Fruit fly (Drosophila melanogaster) whole organism, embryonic: ENCODE results near the gene CG14853.

Experiments
- Blimp-1 ChIP-seq: fragments of 200-800 bp; sonication (Bioruptor generic); optimal IDR thresholded peaks from 3 replicates; lab custom pipeline; 2018; ENCODE audit warnings: missing biosample characterization, missing genetic modification characterization, mild to moderate bottlenecking, moderate library complexity, missing genetic modification reagents
- CG10267 ChIP-seq: fragments of 200-800 bp; sonication (Bioruptor generic); optimal IDR thresholded peaks from 2 replicates; lab custom pipeline; 2018; ENCODE audit warnings: missing biosample characterization, mild to moderate bottlenecking, missing genetic modification characterization, moderate library complexity
- CG10321 ChIP-seq: fragments of 200-800 bp; sonication (Bioruptor generic); IDR thresholded peaks from 2 replicates; pipeline ENCODE4 v1.3.6; 2022; ENCODE audit warnings: missing biosample characterization, missing genetic modification characterization
- CG10979 ChIP-seq: fragments of 200-800 bp; sonication (Bioruptor generic); optimal IDR thresholded peaks from 2 replicates; lab custom pipeline; 2018; ENCODE audit warnings: missing biosample characterization, mild to moderate bottlenecking, missing genetic modification characterization, moderate library complexity
- CG11085 ChIP-seq: fragments of 200-800 bp; sonication (Bioruptor generic); IDR thresholded peaks from 2 replicates; pipeline ENCODE4 v1.3.6; 2022; ENCODE audit warnings: missing biosample characterization, missing genetic modification characterization
- CG12155 ChIP-seq: fragments of 200-800 bp; sonication (Bioruptor generic); optimal IDR thresholded peaks from 3 replicates; lab custom pipeline; 2016; ENCODE audit warnings: missing biosample characterization, missing genetic modification characterization
- CG12391 ChIP-seq: fragments of 200-800 bp; sonication (Bioruptor generic); optimal IDR thresholded peaks from 3 replicates; lab custom pipeline; 2018; ENCODE audit warnings: missing biosample characterization, mild to moderate bottlenecking, missing genetic modification characterization, moderate library complexity
- CG14710 ChIP-seq: fragments of 200-800 bp; sonication (Bioruptor generic); optimal IDR thresholded peaks from 3 replicates; lab custom pipeline; 2019; ENCODE audit warnings: missing biosample characterization, mild to moderate bottlenecking, missing genetic modification characterization, moderate library complexity
- CG14965 ChIP-seq: fragments of 200-800 bp; sonication (Bioruptor generic); optimal IDR thresholded peaks from 2 replicates; lab custom pipeline; 2016; ENCODE audit warnings: missing biosample characterization, missing genetic modification characterization, borderline replicate concordance
- CG1603 ChIP-seq: fragments of 200-800 bp; sonication (Bioruptor generic); optimal IDR thresholded peaks from 2 replicates; lab custom pipeline; 2019; ENCODE audit warnings: missing biosample characterization, mild to moderate bottlenecking, missing genetic modification characterization, moderate library complexity
- CG17186 ChIP-seq: fragments of 200-800 bp; sonication (Bioruptor generic); optimal IDR thresholded peaks from 3 replicates; lab custom pipeline; 2017; ENCODE audit warnings: missing biosample characterization, missing genetic modification reagents, missing genetic modification characterization
- CG17829 ChIP-seq: fragments of 200-800 bp; optimal IDR thresholded peaks from 2 replicates; lab custom pipeline; 2019; ENCODE audit warnings: missing biosample characterization, mild to moderate bottlenecking, missing genetic modification characterization, moderate library complexity
- CG18262 ChIP-seq: fragments of 200-800 bp; optimal IDR thresholded peaks from 3 replicates; lab custom pipeline; 2019; ENCODE audit warnings: missing biosample characterization, mild to moderate bottlenecking, missing genetic modification characterization, moderate library complexity
- CG2116 ChIP-seq: fragments of 200-800 bp; sonication (Bioruptor generic); optimal IDR thresholded peaks from 3 replicates; lab custom pipeline; 2018; ENCODE audit warnings: missing biosample characterization, mild to moderate bottlenecking, missing genetic modification characterization
- CG2199 ChIP-seq: fragments of 200-800 bp; sonication (Bioruptor generic); IDR thresholded peaks from 3 replicates; pipeline ENCODE4 v1.3.6; 2022; ENCODE audit warnings: missing biosample characterization, missing genetic modification characterization
- CG32772 ChIP-seq: fragments of 200-800 bp; sonication (Bioruptor generic); IDR thresholded peaks from 2 replicates; pipeline ENCODE4 v1.3.6; 2022; ENCODE audit warnings: missing biosample characterization, missing genetic modification characterization
- CG34224 ChIP-seq: fragments of 200-800 bp; sonication (Bioruptor generic); IDR thresholded peaks from 3 replicates; pipeline ENCODE4 v1.3.6; 2022; ENCODE audit warnings: missing biosample characterization, missing genetic modification characterization; ENCODE audit not compliant: partially characterized antibody
- CG34376 ChIP-seq: fragments of 200-800 bp; sonication (Bioruptor generic); optimal IDR thresholded peaks from 2 replicates; lab custom pipeline; 2018; ENCODE audit warnings: missing biosample characterization, mild to moderate bottlenecking, missing genetic modification characterization
- CG3847 ChIP-seq: fragments of 200-800 bp; sonication (Bioruptor generic); IDR thresholded peaks from 2 replicates; pipeline ENCODE4 v1.3.6; 2022; ENCODE audit warnings: missing biosample characterization, missing genetic modification characterization
- CG4617 ChIP-seq: fragments of 200-800 bp; sonication (Bioruptor generic); optimal IDR thresholded peaks from 3 replicates; lab custom pipeline; 2016; ENCODE audit warnings: missing biosample characterization, missing genetic modification characterization, borderline replicate concordance
- CG8944 ChIP-seq: fragments of 200-800 bp; sonication (Bioruptor generic); optimal IDR thresholded peaks from 3 replicates; lab custom pipeline; 2016; ENCODE audit warnings: missing biosample characterization, missing genetic modification characterization
- CG9797 ChIP-seq: fragments of 200-800 bp; sonication (Bioruptor generic); optimal IDR thresholded peaks from 3 replicates; lab custom pipeline; 2018; ENCODE audit warnings: missing biosample characterization, mild to moderate bottlenecking, missing genetic modification characterization
- CrebB ChIP-seq: fragments of 200-800 bp; sonication (Bioruptor generic); optimal IDR thresholded peaks from 3 replicates; lab custom pipeline; 2018; ENCODE audit warnings: missing biosample characterization, mild to moderate bottlenecking, missing genetic modification characterization
- E2f2 ChIP-seq: fragments of 200-800 bp; sonication (Bioruptor generic); IDR thresholded peaks from 2 replicates; pipeline ENCODE4 v1.3.6; 2022; ENCODE audit warnings: missing biosample characterization, missing genetic modification characterization
- ERR ChIP-seq: fragments of 200-800 bp; sonication (Bioruptor generic); optimal IDR thresholded peaks from 2 replicates; lab custom pipeline; 2016; ENCODE audit warnings: missing biosample characterization, missing genetic modification characterization
- Fer1 ChIP-seq: fragments of 200-800 bp; sonication (Bioruptor generic); optimal IDR thresholded peaks from 2 replicates; lab custom pipeline; 2017; ENCODE audit warnings: missing biosample characterization, mild to moderate bottlenecking, missing genetic modification characterization
- HmgZ ChIP-seq: fragments of 200-800 bp; sonication (Bioruptor generic); optimal IDR thresholded peaks from 2 replicates; lab custom pipeline; 2018; ENCODE audit warnings: missing biosample characterization, mild to moderate bottlenecking, missing genetic modification characterization
- Lhr ChIP-seq: fragments of 200-800 bp; sonication (Bioruptor generic); optimal IDR thresholded peaks from 3 replicates; lab custom pipeline; 2017; ENCODE audit warnings: mild to moderate bottlenecking, missing biosample characterization, missing genetic modification reagents, missing genetic modification characterization
- MBD-R2 ChIP-seq: fragments of 200-800 bp; sonication (Bioruptor generic); IDR thresholded peaks from 2 replicates; pipeline ENCODE4 v1.3.6; 2022; ENCODE audit warnings: missing biosample characterization, missing genetic modification characterization
- NFAT ChIP-seq: fragments of 200-800 bp; sonication (Bioruptor generic); IDR thresholded peaks from 2 replicates; pipeline ENCODE4 v1.3.6; 2022; ENCODE audit warnings: missing biosample characterization, missing genetic modification characterization
- Nf-YB ChIP-seq: fragments of 200-800 bp; sonication (Bioruptor generic); optimal IDR thresholded peaks from 3 replicates; lab custom pipeline; 2019; ENCODE audit warnings: missing biosample characterization, mild to moderate bottlenecking, missing genetic modification characterization, moderate library complexity
- TFAM ChIP-seq: fragments of 200-800 bp; sonication (Bioruptor generic); optimal IDR thresholded peaks from 2 replicates; lab custom pipeline; 2017; ENCODE audit warnings: missing biosample characterization, missing genetic modification characterization, inconsistent platforms
- bcd ChIP-seq: fragments of 200-800 bp; sonication (Bioruptor generic); optimal IDR thresholded peaks from 2 replicates; lab custom pipeline; 2017; ENCODE audit warnings: missing biosample characterization, mild to moderate bottlenecking, missing genetic modification characterization
- bigmax ChIP-seq: fragments of 200-800 bp; sonication (Bioruptor generic); optimal IDR thresholded peaks from 2 replicates; lab custom pipeline; 2018; ENCODE audit warnings: missing biosample characterization, mild to moderate bottlenecking, missing genetic modification characterization
- bsh ChIP-seq, 2 experiments: fragments of 200-800 bp; sonication (Bioruptor generic); optimal IDR thresholded peaks; 2 replicates each; lab custom pipeline; 2017 to 2018; ENCODE audit warnings: mild to moderate bottlenecking in 2 of 2, missing biosample characterization in 2 of 2, missing genetic modification characterization in 2 of 2, moderate library complexity in 1 of 2
- ci ChIP-seq: fragments of 200-800 bp; sonication (Bioruptor generic); IDR thresholded peaks from 3 replicates; pipeline ENCODE4 v1.3.6; 2022; ENCODE audit warnings: missing biosample characterization, missing genetic modification characterization
- gcm2 ChIP-seq: fragments of 200-800 bp; sonication (Bioruptor generic); optimal IDR thresholded peaks from 2 replicates; lab custom pipeline; 2016; ENCODE audit warnings: missing biosample characterization, missing genetic modification characterization
- gfzf ChIP-seq: fragments of 200-800 bp; sonication (Bioruptor generic); optimal IDR thresholded peaks from 2 replicates; lab custom pipeline; 2016; ENCODE audit warnings: missing biosample characterization, mild to moderate bottlenecking, missing genetic modification characterization, moderate library complexity
- h ChIP-seq: fragments of >200 bp; optimal IDR thresholded peaks from 2 replicates; lab custom pipeline; 2017
- ken ChIP-seq: fragments of 200-800 bp; sonication (Bioruptor generic); IDR thresholded peaks from 3 replicates; pipeline ENCODE4 v1.3.6; 2022; ENCODE audit warnings: missing biosample characterization, missing genetic modification characterization
- mirr ChIP-seq: fragments of 200-800 bp; sonication (Bioruptor generic); optimal IDR thresholded peaks from 3 replicates; lab custom pipeline; 2018; ENCODE audit warnings: missing biosample characterization, mild to moderate bottlenecking, missing genetic modification characterization
- nerfin-1 ChIP-seq: fragments of 200-800 bp; sonication (Bioruptor generic); optimal IDR thresholded peaks from 3 replicates; lab custom pipeline; 2019; ENCODE audit warnings: missing biosample characterization, mild to moderate bottlenecking, missing genetic modification characterization, moderate library complexity
- nmo ChIP-seq: fragments of 200-800 bp; sonication (Bioruptor generic); optimal IDR thresholded peaks from 2 replicates; lab custom pipeline; 2018; ENCODE audit warnings: missing biosample characterization, mild to moderate bottlenecking, missing genetic modification characterization, moderate library complexity
- onecut ChIP-seq: fragments of 200-800 bp; sonication (Bioruptor generic); IDR thresholded peaks from 2 replicates; pipeline ENCODE4 v1.3.6; 2022; ENCODE audit warnings: missing biosample characterization, missing genetic modification characterization
- pzg ChIP-seq: fragments of 200-800 bp; sonication (Bioruptor generic); optimal IDR thresholded peaks from 3 replicates; lab custom pipeline; 2018; ENCODE audit warnings: missing biosample characterization, mild to moderate bottlenecking, missing genetic modification characterization, moderate library complexity
- unc-4 ChIP-seq: fragments of 200-800 bp; sonication (Bioruptor generic); IDR thresholded peaks from 2 replicates; pipeline ENCODE4 v1.3.6; 2022; ENCODE audit warnings: missing biosample characterization, missing genetic modification characterization; ENCODE audit not compliant: partially characterized antibody
- vvl ChIP-seq: fragments of 200-800 bp; sonication (Bioruptor generic); IDR thresholded peaks from 2 replicates; pipeline ENCODE4 v1.3.6; 2022; ENCODE audit warnings: missing biosample characterization, missing genetic modification characterization

Gene CG14853

dm6 chr3R:14659354-14659804, 49.9 kb downstream of the CG14853 start, which contains the start of gene Hexim (continued):
- TF ChIP-seq CG32772 (GFP tag; lab: Robert Waterston, UW), result peak; percentile 45; the same call in 1 of the 2 replicates
- peak; percentile 1 for TF ChIP-seq CrebB (tag; lab: Kevin White, UChicago)
- peak; percentile 55 for TF ChIP-seq CG1603 (tag; lab: Kevin White, UChicago)
- TF ChIP-seq ci (GFP tag; lab: Robert Waterston, UW), result no peak
- no peak for TF ChIP-seq NFAT
- peak; percentile 99 for TF ChIP-seq CG2116 (GFP tag; lab: Kevin White, UChicago)
- peak; percentile 96 for TF ChIP-seq gfzf (GFP tag; lab: Kevin White, UChicago)
- peak; percentile 49; the same call in 1 of the 2 replicates for TF ChIP-seq vvl
- TF ChIP-seq bigmax (GFP tag; lab: Kevin White, UChicago), result no peak
- TF ChIP-seq Blimp-1 (GFP tag; lab: Kevin White, UChicago), result no peak
- peak; percentile 43; the same call in 1 of the 2 replicates for TF ChIP-seq unc-4 (GFP tag; lab: Robert Waterston, UW)
- peak; percentile 35 for TF ChIP-seq CG10267
- TF ChIP-seq CG34224 (GFP tag; lab: Robert Waterston, UW), result peak; percentile 19; the same call in 1 of the 3 replicates
- peak; percentile 58 for TF ChIP-seq Fer1 (GFP tag; lab: Kevin White, UChicago)
- no peak for TF ChIP-seq CG10321
- peak; percentile 44 for TF ChIP-seq CG3847
- TF ChIP-seq Nf-YB, result peak; percentile 32
- peak; percentile 84 for TF ChIP-seq CG9797 (GFP tag; lab: Kevin White, UChicago)
- TF ChIP-seq nmo (GFP tag; lab: Kevin White, UChicago), result peak; percentile 56
- peak; percentile 84 for TF ChIP-seq pzg (GFP tag; lab: Kevin White, UChicago)
- no peak for TF ChIP-seq bcd
- peak; percentile 38 for TF ChIP-seq HmgZ (tag; lab: Kevin White, UChicago)
- no peak for TF ChIP-seq CG8944 (GFP tag; lab: Kevin White, UChicago)
- no peak for TF ChIP-seq ERR
- TF ChIP-seq CG14710, result peak; percentile 73
- peak; percentile 15 for TF ChIP-seq CG12391 (tag; lab: Kevin White, UChicago)
- TF ChIP-seq CG12155 (GFP tag; lab: Kevin White, UChicago), result peak; percentile 1
- TF ChIP-seq Lhr (GFP tag; lab: Kevin White, UChicago), result peak; percentile 16
- no peak for TF ChIP-seq CG11085 (GFP tag; lab: Robert Waterston, UW)
- TF ChIP-seq h (lab: Kevin White, UChicago), result no peak
- TF ChIP-seq mirr (GFP tag; lab: Kevin White, UChicago), result no peak
- peak; percentile 26 for TF ChIP-seq onecut (GFP tag; lab: Robert Waterston, UW)
- no peak for TF ChIP-seq ken (GFP tag; lab: Robert Waterston, UW)
- TF ChIP-seq CG17829 (tag; lab: Kevin White, UChicago), result peak; percentile 45
- TF ChIP-seq E2f2 (GFP tag; lab: Robert Waterston, UW), result peak; percentile 98
- TF ChIP-seq bsh (GFP tag; optimal IDR thresholded peaks at IDR 0.05; lab: Kevin White, UChicago), result peak in 1 of 2 experiments; percentile 29
- TF ChIP-seq CG4617, result peak; percentile 64
- TF ChIP-seq gcm2 (GFP tag; lab: Kevin White, UChicago), result no peak
- TF ChIP-seq CG17186, result peak; percentile 21
- peak; percentile 27 for TF ChIP-seq nerfin-1
- no peak for TF ChIP-seq CG2199
- no peak for TF ChIP-seq CG14965
- TF ChIP-seq CG18262 (tag; lab: Kevin White, UChicago), result peak; percentile 17
- TF ChIP-seq MBD-R2 (GFP tag; lab: Robert Waterston, UW), result peak; percentile 33; the same call in 1 of the 2 replicates
- TF ChIP-seq CG10979 (tag; lab: Kevin White, UChicago), result peak; percentile 0
- TF ChIP-seq CG34376 (GFP tag; lab: Kevin White, UChicago), result peak; percentile 2
- no peak for TF ChIP-seq TFAM
